Worm (Caenorhabditis elegans): ENCODE results near the gene cest-19.

Gene cest-19

ce11 chrX:7061265-7061664 is 25.4 kb upstream of the cest-19 start:
- no peak for TF ChIP-seq hnd-1 (tag; optimal IDR thresholded peaks at IDR 0.05)
- TF ChIP-seq ceh-36 (tag; optimal IDR thresholded peaks at IDR 0.05): no peak
- TF ChIP-seq sea-1 (GFP tag; conservative IDR thresholded peaks at IDR 0.05): no peak
- TF ChIP-seq scrt-1 (GFP tag; IDR thresholded peaks at IDR 0.05): no peak
- no peak for TF ChIP-seq ets-7 (tag; optimal IDR thresholded peaks at IDR 0.05)
- no peak for TF ChIP-seq F13C5.2 (tag; optimal IDR thresholded peaks at IDR 0.05)
- no peak for TF ChIP-seq tbx-11 (GFP tag; IDR thresholded peaks at IDR 0.05)
- no peak for TF ChIP-seq tra-4 (tag; optimal IDR thresholded peaks at IDR 0.05)
- no peak for TF ChIP-seq ama-1 (optimal IDR thresholded peaks at IDR 0.05)
- TF ChIP-seq ceh-13 (GFP tag; optimal IDR thresholded peaks at IDR 0.05): no peak
- TF ChIP-seq B0310.2 (tag; optimal IDR thresholded peaks at IDR 0.05): no peak

DNA sequence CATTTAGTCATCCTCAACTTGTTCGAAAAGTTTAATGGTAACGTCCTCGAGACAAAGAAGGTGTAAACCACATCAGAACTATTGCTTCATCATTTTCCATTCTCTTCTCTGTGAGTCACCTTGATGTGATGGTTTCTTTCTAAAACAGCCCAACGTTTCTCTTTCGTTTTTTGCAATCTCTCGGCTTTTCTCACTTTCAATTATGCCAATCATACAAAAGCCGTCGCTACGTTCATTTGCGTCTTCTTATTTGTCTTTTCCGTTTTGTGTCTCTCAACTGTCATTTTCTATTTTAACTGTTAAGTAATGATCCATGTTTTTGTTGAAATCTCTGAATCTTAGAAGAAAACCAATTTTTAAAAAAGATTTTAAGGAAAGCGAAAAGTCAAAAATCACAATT is 21.5 kb upstream of the cest-19 start, which contains the start of gene B0403.5:
B0403.5 (plus strand) TSS at position 368 of the 400 bp plus-strand sequence.
- no peak for TF ChIP-seq B0310.2 (tag; optimal IDR thresholded peaks at IDR 0.05)
- TF ChIP-seq scrt-1 (GFP tag; IDR thresholded peaks at IDR 0.05): no peak

DNA sequence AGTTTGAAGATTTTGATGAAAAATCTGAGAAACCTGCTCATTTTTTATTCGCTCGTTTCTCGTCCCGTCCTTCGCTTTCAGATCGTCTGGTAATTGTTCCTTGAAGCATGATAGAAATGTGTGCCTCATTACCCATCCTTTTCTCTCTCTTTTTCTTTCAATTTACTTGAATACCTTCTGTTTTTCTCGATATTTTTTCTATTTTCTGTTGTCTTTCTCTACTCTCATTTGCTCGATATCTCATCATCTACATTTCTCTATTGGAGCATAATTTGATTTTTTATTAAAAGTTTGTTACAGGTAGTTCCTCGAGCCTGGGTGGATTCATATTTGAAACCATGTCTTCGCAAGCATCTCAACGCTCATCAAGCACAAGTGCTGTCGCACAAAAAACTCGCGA is 14.5 kb upstream of the cest-19 start, which contains the start of gene ubc-17:
ubc-17 (plus strand) TSS at position 301 of the 400 bp plus-strand sequence.
- TF ChIP-seq B0310.2 (tag; optimal IDR thresholded peaks at IDR 0.05): no peak
- TF ChIP-seq tbx-37 (GFP tag; conservative IDR thresholded peaks at IDR 0.05): no peak
- no peak for TF ChIP-seq hnd-1 (tag; optimal IDR thresholded peaks at IDR 0.05)
- no peak for TF ChIP-seq ets-7 (tag; optimal IDR thresholded peaks at IDR 0.05)
- no peak for TF ChIP-seq F13C5.2 (tag; optimal IDR thresholded peaks at IDR 0.05)
- TF ChIP-seq ama-1 (optimal IDR thresholded peaks at IDR 0.05): no peak
- TF ChIP-seq ceh-13 (GFP tag; optimal IDR thresholded peaks at IDR 0.05): no peak
- no peak for TF ChIP-seq sea-1 (GFP tag; conservative IDR thresholded peaks at IDR 0.05)
- no peak for TF ChIP-seq tra-4 (tag; optimal IDR thresholded peaks at IDR 0.05)
- TF ChIP-seq ceh-36 (tag; optimal IDR thresholded peaks at IDR 0.05): no peak
- no peak for TF ChIP-seq pes-1 (GFP tag; IDR thresholded peaks at IDR 0.05)

DNA sequence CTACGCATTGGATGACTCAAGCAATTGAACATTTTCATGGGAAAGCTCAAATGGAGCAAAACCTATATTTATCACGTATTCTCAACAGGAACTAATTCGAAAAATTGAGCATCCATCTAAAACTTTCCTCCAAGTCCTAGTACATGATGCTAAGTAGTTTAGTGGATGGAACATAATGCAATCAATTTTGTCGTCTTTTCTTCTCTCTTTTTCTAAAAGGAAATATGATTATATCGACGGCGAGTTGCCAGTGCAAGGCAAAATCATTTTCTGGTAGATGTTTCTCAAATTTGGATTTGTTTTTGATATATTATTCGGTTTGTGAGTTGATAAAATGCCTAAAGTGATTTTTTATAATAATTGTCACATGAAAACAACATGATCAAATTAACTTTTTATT is 4.9 kb upstream of the cest-19 start:
- TF ChIP-seq hnd-1 (tag; optimal IDR thresholded peaks at IDR 0.05) (no peak), ceh-36 (tag; optimal IDR thresholded peaks at IDR 0.05) (no peak), ama-1 (optimal IDR thresholded peaks at IDR 0.05) (no peak), hmbx-1 (tag; optimal IDR thresholded peaks at IDR 0.05) (no peak), pes-1 (GFP tag; IDR thresholded peaks at IDR 0.05) (no peak), hmg-4 (GFP tag; optimal IDR thresholded peaks at IDR 0.05) (no peak), scrt-1 (GFP tag; IDR thresholded peaks at IDR 0.05) (no peak), F13C5.2 (tag; optimal IDR thresholded peaks at IDR 0.05) (no peak), aly-1 (tag; optimal IDR thresholded peaks at IDR 0.05) (no peak), B0310.2 (tag; optimal IDR thresholded peaks at IDR 0.05) (no peak), tbx-37 (GFP tag; conservative IDR thresholded peaks at IDR 0.05) (no peak)

DNA sequence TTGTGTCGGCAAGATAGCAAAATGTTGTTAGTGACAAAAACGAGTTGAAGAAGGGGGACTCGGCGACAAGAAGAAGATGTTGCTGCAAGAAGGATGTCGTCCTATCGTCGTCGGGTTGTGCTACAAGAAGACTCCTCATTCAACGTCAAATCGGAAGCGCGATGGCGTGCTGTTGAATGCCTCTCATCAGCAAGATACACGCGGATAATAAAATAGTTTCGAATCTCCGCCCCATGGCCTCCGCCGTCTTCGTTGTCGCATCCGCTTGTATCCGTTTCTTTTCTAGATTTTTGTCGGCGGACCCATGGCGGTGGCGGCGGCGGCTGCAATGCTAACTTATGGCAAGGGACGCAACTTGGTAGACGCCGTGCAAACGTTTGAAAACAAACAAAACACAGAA is 2.2 kb upstream of the cest-19 start:
- TF ChIP-seq ets-7 (tag; optimal IDR thresholded peaks at IDR 0.05) (no peak), tbx-37 (GFP tag; conservative IDR thresholded peaks at IDR 0.05) (no peak), tra-4 (tag; optimal IDR thresholded peaks at IDR 0.05) (no peak), flt-1 (GFP tag; IDR thresholded peaks at IDR 0.05) (no peak), sea-1 (GFP tag; conservative IDR thresholded peaks at IDR 0.05) (no peak), B0310.2 (tag; optimal IDR thresholded peaks at IDR 0.05) (no peak), scrt-1 (GFP tag; IDR thresholded peaks at IDR 0.05) (no peak), pes-1 (GFP tag; IDR thresholded peaks at IDR 0.05) (no peak), tbx-11 (GFP tag; IDR thresholded peaks at IDR 0.05) (no peak), F13C5.2 (tag; optimal IDR thresholded peaks at IDR 0.05) (no peak), aly-1 (tag; optimal IDR thresholded peaks at IDR 0.05) (no peak), hmbx-1 (tag; optimal IDR thresholded peaks at IDR 0.05) (no peak), ceh-36 (tag; optimal IDR thresholded peaks at IDR 0.05) (no peak), ama-1 (optimal IDR thresholded peaks at IDR 0.05) (no peak), hnd-1 (tag; optimal IDR thresholded peaks at IDR 0.05) (no peak), hmg-4 (GFP tag; optimal IDR thresholded peaks at IDR 0.05) (no peak), ceh-13 (GFP tag; optimal IDR thresholded peaks at IDR 0.05) (no peak)

DNA sequence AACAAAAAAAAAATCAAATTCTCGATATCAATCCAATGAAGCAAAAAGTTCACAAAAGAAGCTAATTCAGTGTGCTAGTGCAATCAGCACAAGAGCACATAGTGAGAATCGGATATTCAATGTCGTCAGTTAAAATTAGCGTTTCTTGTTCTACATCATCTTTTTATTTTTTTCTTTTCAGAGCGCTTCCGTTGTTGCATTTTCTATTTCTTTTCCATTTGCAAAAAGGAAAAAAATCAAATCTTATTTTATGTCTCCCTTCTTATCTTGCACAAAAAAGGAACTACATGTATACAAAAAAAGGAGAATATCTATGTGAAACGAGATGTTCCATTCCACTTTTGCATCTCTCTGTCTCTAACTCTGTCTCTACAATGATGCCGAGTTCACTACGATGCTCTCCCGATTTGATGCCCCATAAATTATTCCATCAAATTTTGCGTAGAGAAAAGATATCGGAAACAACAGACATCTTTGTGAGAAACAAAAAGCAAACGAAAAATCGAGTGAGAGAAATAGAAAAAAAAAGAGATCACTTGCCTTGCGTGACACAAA is 2.0 kb downstream of the cest-19 start:
- TF ChIP-seq scrt-1 (GFP tag; IDR thresholded peaks at IDR 0.05) (no peak), tbx-37 (GFP tag; conservative IDR thresholded peaks at IDR 0.05) (no peak), flt-1 (GFP tag; IDR thresholded peaks at IDR 0.05) (no peak), F13C5.2 (tag; optimal IDR thresholded peaks at IDR 0.05) (no peak), tbx-11 (GFP tag; IDR thresholded peaks at IDR 0.05) (no peak), pes-1 (GFP tag; IDR thresholded peaks at IDR 0.05) (no peak), ceh-36 (tag; optimal IDR thresholded peaks at IDR 0.05) (no peak), B0310.2 (tag; optimal IDR thresholded peaks at IDR 0.05) (no peak), sea-1 (GFP tag; conservative IDR thresholded peaks at IDR 0.05) (no peak), ets-7 (tag; optimal IDR thresholded peaks at IDR 0.05) (no peak), hmg-4 (GFP tag; optimal IDR thresholded peaks at IDR 0.05) (no peak)

DNA sequence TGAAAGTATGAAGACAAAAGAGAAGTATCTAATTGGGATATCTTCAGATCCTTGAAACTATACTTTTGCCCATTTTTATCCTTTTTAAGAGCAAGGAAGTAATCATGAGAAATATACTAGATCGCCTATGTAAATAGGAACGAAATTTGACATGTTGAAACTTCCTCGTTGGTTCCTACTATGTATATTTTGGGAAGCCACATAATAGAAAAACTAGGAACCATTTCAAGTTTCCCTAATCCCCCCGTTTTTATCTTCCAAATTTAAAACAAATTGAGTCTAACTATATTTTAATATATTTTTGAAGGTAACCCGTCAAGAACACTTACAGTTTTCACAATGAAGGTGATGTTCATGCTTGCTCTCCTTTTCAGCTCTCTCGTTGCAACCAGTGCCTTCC is 7.0 kb downstream of the cest-19 start, which contains the start of gene flp-26:
flp-26 (plus strand) TSS at position 301 of the 400 bp plus-strand sequence.
- TF ChIP-seq tbx-37 (GFP tag; conservative IDR thresholded peaks at IDR 0.05) (no peak), hnd-1 (tag; optimal IDR thresholded peaks at IDR 0.05) (no peak)

DNA sequence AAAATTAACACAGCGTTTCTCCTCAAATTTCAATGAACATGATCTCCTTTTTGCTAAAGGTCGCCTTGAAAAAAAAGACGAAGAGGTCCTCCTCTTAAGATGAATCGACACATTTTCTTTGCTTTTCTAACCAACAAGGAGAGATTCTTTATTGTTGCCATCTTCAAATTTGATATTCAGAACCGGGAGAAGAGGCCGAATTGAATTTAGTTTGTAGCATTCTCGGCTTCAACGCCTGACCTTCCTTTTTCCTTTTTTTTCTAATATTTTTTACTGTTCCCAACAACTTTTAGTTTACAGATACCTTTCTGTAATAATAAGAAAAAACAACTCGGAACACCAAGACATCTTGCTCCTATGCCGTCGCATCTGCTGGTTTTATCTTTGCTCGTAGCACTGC is 16.1 kb downstream of the cest-19 start, which contains the start of gene cah-5:
cah-5 (plus strand) TSS at position 301 of the 400 bp plus-strand sequence.
- TF ChIP-seq hmbx-1 (tag; optimal IDR thresholded peaks at IDR 0.05): no peak
- no peak for TF ChIP-seq sea-1 (GFP tag; conservative IDR thresholded peaks at IDR 0.05)
- TF ChIP-seq B0310.2 (tag; optimal IDR thresholded peaks at IDR 0.05): no peak
- TF ChIP-seq tra-4 (tag; optimal IDR thresholded peaks at IDR 0.05): no peak
- TF ChIP-seq aly-1 (tag; optimal IDR thresholded peaks at IDR 0.05): no peak

Data from whole organism, early embryonic.